Worm (Caenorhabditis elegans): Measurements from ENCODE around the gene R07E5.7.
A peak's percentile ranks its signal among the peaks of the same experiment; 100 is the strongest.

R07E5.7 gene

ce11 chrIII:4439493-4439983 lies 20.6 kb upstream of the R07E5.7 start, which contains the start of gene C28A5.2:
Gene C28A5.2 (minus strand): TSS chrIII:4439543.
- TF ChIP-seq cnd-1 (tag; optimal IDR thresholded peaks at IDR 0.05), result no peak
- TF ChIP-seq tbx-8 (GFP tag; optimal IDR thresholded peaks at IDR 0.05), result no peak
- TF ChIP-seq elt-1 (tag; optimal IDR thresholded peaks at IDR 0.05; ENCODE audit: borderline replicate concordance, insufficient read depth), result no peak
- no peak for TF ChIP-seq ham-2 (GFP tag; optimal IDR thresholded peaks at IDR 0.05)
- TF ChIP-seq ceh-83 (GFP tag; optimal IDR thresholded peaks at IDR 0.05), result no peak
- no peak for TF ChIP-seq snpc-4 (tag; optimal IDR thresholded peaks at IDR 0.05)
- TF ChIP-seq nhr-237 (tag; optimal IDR thresholded peaks at IDR 0.05), result no peak
- TF ChIP-seq drap-1 (GFP tag; optimal IDR thresholded peaks at IDR 0.05), result no peak
- no peak for TF ChIP-seq zip-8 (tag; optimal IDR thresholded peaks at IDR 0.05)
- no peak for TF ChIP-seq flh-1 (GFP tag; optimal IDR thresholded peaks at IDR 0.05)
- TF ChIP-seq mls-2 (tag; optimal IDR thresholded peaks at IDR 0.05), result no peak

DNA sequence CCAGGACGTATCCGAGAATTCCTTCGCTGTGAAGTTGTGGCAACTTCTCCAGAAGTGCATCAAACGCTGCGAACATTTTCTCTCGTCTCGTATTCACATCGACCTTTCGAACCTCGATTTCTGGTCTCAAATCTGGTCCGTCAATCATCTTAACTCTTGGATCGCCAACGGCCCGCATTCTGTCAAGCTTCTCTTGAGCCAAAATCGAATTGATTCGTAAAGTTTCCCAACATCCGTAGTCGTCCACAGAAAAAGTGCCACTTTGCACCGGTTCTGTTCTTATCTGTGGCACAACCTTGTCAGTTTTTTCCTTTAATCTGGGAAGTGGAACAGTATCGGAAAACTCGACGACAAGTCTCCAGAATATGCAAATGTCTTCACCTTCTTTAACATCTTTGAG lies 16.3 kb upstream of the R07E5.7 start:
- TF ChIP-seq lin-13 (tag; optimal IDR thresholded peaks at IDR 0.05), result no peak
- no peak for TF ChIP-seq tbx-8 (GFP tag; optimal IDR thresholded peaks at IDR 0.05)

DNA sequence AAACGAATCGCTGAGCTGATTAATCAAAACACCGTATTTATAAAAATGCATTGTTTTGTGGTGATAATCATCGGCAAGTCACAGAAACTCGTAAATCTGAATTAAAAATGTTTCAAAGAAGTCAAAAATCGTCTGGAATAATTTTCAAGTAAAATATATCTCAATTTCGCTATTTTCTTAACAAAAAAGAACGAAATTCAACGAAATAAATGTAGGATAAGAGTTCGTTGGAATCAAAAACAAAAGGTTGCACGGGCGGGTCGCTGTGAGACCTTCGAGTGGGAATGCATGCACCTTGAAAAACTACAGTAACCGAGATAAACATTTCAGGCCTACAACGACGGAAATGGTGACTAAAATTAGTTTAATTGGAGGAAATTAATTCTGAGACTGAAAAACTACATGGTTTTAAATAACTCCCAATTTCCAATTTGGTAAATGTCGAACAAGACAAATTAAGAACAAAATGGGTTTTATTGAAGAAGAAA lies 15.4 kb upstream of the R07E5.7 start, which contains the start of gene C28A5.1:
TSS of gene C28A5.1 (minus strand) at position 51 of the 488 bp plus-strand sequence.
- TF ChIP-seq nhr-2 (tag; optimal IDR thresholded peaks at IDR 0.05), result no peak
- no peak for TF ChIP-seq cnd-1 (tag; optimal IDR thresholded peaks at IDR 0.05)
- no peak for TF ChIP-seq nhr-12 (tag; optimal IDR thresholded peaks at IDR 0.05)
- TF ChIP-seq unc-120 (tag; optimal IDR thresholded peaks at IDR 0.05; ENCODE audit: poor library complexity, severe bottlenecking), result no peak
- TF ChIP-seq unc-62 (GFP tag; optimal IDR thresholded peaks at IDR 0.05), result no peak
- no peak for TF ChIP-seq unc-39 (tag; optimal IDR thresholded peaks at IDR 0.05)
- no peak for TF ChIP-seq M03D4.4 (tag; optimal IDR thresholded peaks at IDR 0.05)
- TF ChIP-seq hlh-1 (tag; optimal IDR thresholded peaks at IDR 0.05), result no peak
- no peak for TF ChIP-seq ceh-83 (GFP tag; optimal IDR thresholded peaks at IDR 0.05)
- no peak for TF ChIP-seq ham-2 (GFP tag; optimal IDR thresholded peaks at IDR 0.05)
- TF ChIP-seq bed-3 (GFP tag; optimal IDR thresholded peaks at IDR 0.05), result no peak
- TF ChIP-seq ceh-43 (GFP tag; optimal IDR thresholded peaks at IDR 0.05), result no peak
- no peak for TF ChIP-seq nhr-76 (tag; optimal IDR thresholded peaks at IDR 0.05)
- TF ChIP-seq mab-5 (tag; optimal IDR thresholded peaks at IDR 0.05), result no peak
- no peak for TF ChIP-seq elt-3 (tag; optimal IDR thresholded peaks at IDR 0.05)
- no peak for TF ChIP-seq zip-8 (tag; optimal IDR thresholded peaks at IDR 0.05)
- TF ChIP-seq lin-13 (tag; optimal IDR thresholded peaks at IDR 0.05), result no peak
- TF ChIP-seq mep-1 (tag; optimal IDR thresholded peaks at IDR 0.05), result no peak
- no peak for TF ChIP-seq lin-32 (GFP tag; optimal IDR thresholded peaks at IDR 0.05)
- no peak for TF ChIP-seq pha-4 (tag; optimal IDR thresholded peaks at IDR 0.05)

ce11 chrIII:4429402-4429801 lies 10.4 kb upstream of the R07E5.7 start, which contains the start of gene C28A5.6:
Gene C28A5.6 (minus strand): TSS chrIII:4429502.
- no peak for TF ChIP-seq lin-32 (GFP tag; optimal IDR thresholded peaks at IDR 0.05)
- no peak for TF ChIP-seq ceh-83 (GFP tag; optimal IDR thresholded peaks at IDR 0.05)
- no peak for TF ChIP-seq snpc-4 (tag; optimal IDR thresholded peaks at IDR 0.05)
- no peak for TF ChIP-seq elt-3 (tag; optimal IDR thresholded peaks at IDR 0.05)

- TF ChIP-seq snpc-4 (tag; optimal IDR thresholded peaks at IDR 0.05) (no peak), M03D4.4 (tag; optimal IDR thresholded peaks at IDR 0.05) (peak; percentile 61), drap-1 (GFP tag; optimal IDR thresholded peaks at IDR 0.05) (peak; percentile 45), mls-2 (tag; optimal IDR thresholded peaks at IDR 0.05) (peak; percentile 27), sptf-1 (tag; optimal IDR thresholded peaks at IDR 0.05) (peak; percentile 50), ceh-83 (GFP tag; optimal IDR thresholded peaks at IDR 0.05) (peak; percentile 57), sem-2 (GFP tag; optimal IDR thresholded peaks at IDR 0.05) (peak; percentile 36), lin-32 (GFP tag; optimal IDR thresholded peaks at IDR 0.05) (peak; percentile 39), unc-120 (tag; optimal IDR thresholded peaks at IDR 0.05; ENCODE audit: poor library complexity, severe bottlenecking) (no peak), flh-1 (GFP tag; optimal IDR thresholded peaks at IDR 0.05) (no peak)
Observed at ce11 chrIII:4428797-4429196, 9.8 kb upstream of the R07E5.7 start.
